Fruit fly (Drosophila melanogaster) whole organism, embryonic: Measurements from ENCODE around the gene lgs.

Source experiments
- Awh ChIP-seq: fragments of 200-800 bp; sonication (Bioruptor generic); IDR thresholded peaks from 2 replicates; pipeline ENCODE4, ENCODE4 v1.3.6; 2022; ENCODE audit warnings: missing biosample characterization, missing genetic modification characterization
- B-H1 ChIP-seq: fragments of 200-800 bp; sonication (Bioruptor generic); IDR thresholded peaks from 3 replicates; pipeline ENCODE4 v1.3.6; 2022; ENCODE audit warnings: missing biosample characterization, missing genetic modification characterization
- CG1024 ChIP-seq: fragments of 200-800 bp; sonication (Bioruptor generic); IDR thresholded peaks from 2 replicates; pipeline ENCODE4 v1.3.6; 2022; ENCODE audit warnings: missing biosample characterization, missing genetic modification characterization
- CG10959 ChIP-seq: fragments of 200-800 bp; sonication (Bioruptor generic); IDR thresholded peaks from 2 replicates; pipeline ENCODE4 v1.3.6; 2022; ENCODE audit warnings: missing biosample characterization, missing genetic modification characterization
- CG11504 ChIP-seq: fragments of 200-800 bp; sonication (Bioruptor generic); optimal IDR thresholded peaks from 3 replicates; lab custom pipeline; 2019; ENCODE audit warnings: missing biosample characterization, mild to moderate bottlenecking, missing genetic modification characterization, moderate library complexity
- CG12071 ChIP-seq: fragments of 200-800 bp; sonication (Bioruptor generic); optimal IDR thresholded peaks from 3 replicates; lab custom pipeline; 2018; ENCODE audit warnings: missing biosample characterization, mild to moderate bottlenecking, missing genetic modification characterization
- CG12104 ChIP-seq: fragments of 200-800 bp; sonication (Bioruptor generic); optimal IDR thresholded peaks from 3 replicates; lab custom pipeline; 2016; ENCODE audit warnings: missing biosample characterization, missing genetic modification characterization
- CG13296 ChIP-seq: fragments of 200-800 bp; sonication (Bioruptor generic); optimal IDR thresholded peaks from 3 replicates; lab custom pipeline; 2018; ENCODE audit warnings: missing biosample characterization, mild to moderate bottlenecking, missing genetic modification characterization
- CG13624 ChIP-seq: fragments of 200-800 bp; sonication (Bioruptor generic); optimal IDR thresholded peaks from 2 replicates; lab custom pipeline; 2016; ENCODE audit warnings: missing biosample characterization, missing genetic modification characterization
- CG13775 ChIP-seq: fragments of 200-800 bp; sonication (Bioruptor generic); optimal IDR thresholded peaks from 3 replicates; lab custom pipeline; 2017; ENCODE audit warnings: missing biosample characterization, mild to moderate bottlenecking, missing genetic modification characterization
- CG17568 ChIP-seq: fragments of 200-800 bp; sonication (Bioruptor generic); optimal IDR thresholded peaks from 2 replicates; lab custom pipeline; 2018; ENCODE audit warnings: missing biosample characterization, mild to moderate bottlenecking, missing genetic modification characterization, moderate library complexity
- CG17912 ChIP-seq: fragments of 200-800 bp; sonication (Bioruptor generic); optimal IDR thresholded peaks from 2 replicates; lab custom pipeline; 2018; ENCODE audit warnings: missing biosample characterization, mild to moderate bottlenecking, missing genetic modification characterization
- CG18476 ChIP-seq: fragments of 200-800 bp; sonication (Bioruptor generic); optimal IDR thresholded peaks from 2 replicates; lab custom pipeline; 2016; ENCODE audit warnings: missing biosample characterization, mild to moderate bottlenecking, missing genetic modification characterization
- CG2199 ChIP-seq: fragments of 200-800 bp; sonication (Bioruptor generic); IDR thresholded peaks from 3 replicates; pipeline ENCODE4 v1.3.6; 2022; ENCODE audit warnings: missing biosample characterization, missing genetic modification characterization
- CG30403 ChIP-seq: fragments of 200-800 bp; sonication (Bioruptor generic); optimal IDR thresholded peaks from 3 replicates; lab custom pipeline; 2016; ENCODE audit warnings: missing biosample characterization, missing genetic modification characterization
- CG3065 ChIP-seq: fragments of 200-800 bp; sonication (Bioruptor generic); optimal IDR thresholded peaks from 2 replicates; lab custom pipeline; 2016; ENCODE audit warnings: missing biosample characterization, missing genetic modification characterization
- CG3838 ChIP-seq: fragments of 200-800 bp; sonication (Bioruptor generic); optimal IDR thresholded peaks from 3 replicates; lab custom pipeline; 2016; ENCODE audit warnings: missing biosample characterization, missing genetic modification characterization
- CG3847 ChIP-seq: fragments of 200-800 bp; sonication (Bioruptor generic); IDR thresholded peaks from 2 replicates; pipeline ENCODE4 v1.3.6; 2022; ENCODE audit warnings: missing biosample characterization, missing genetic modification characterization
- CG3995 ChIP-seq: fragments of 200-800 bp; sonication (Bioruptor generic); optimal IDR thresholded peaks from 3 replicates; lab custom pipeline; 2016; ENCODE audit warnings: missing biosample characterization, missing genetic modification characterization
- CG5180 ChIP-seq: fragments of 200-800 bp; sonication (Bioruptor generic); optimal IDR thresholded peaks from 3 replicates; lab custom pipeline; 2017; ENCODE audit warnings: missing biosample characterization, missing genetic modification characterization, mild to moderate bottlenecking, moderate library complexity, missing genetic modification reagents
- CG6765 ChIP-seq: fragments of 200-800 bp; sonication (Bioruptor generic); optimal IDR thresholded peaks from 3 replicates; lab custom pipeline; 2017; ENCODE audit warnings: missing biosample characterization, mild to moderate bottlenecking, missing genetic modification characterization
- CG8089 ChIP-seq: fragments of 200-800 bp; sonication (Bioruptor generic); optimal IDR thresholded peaks from 3 replicates; lab custom pipeline; 2016; ENCODE audit warnings: missing biosample characterization, missing genetic modification characterization
- CG8359 ChIP-seq: fragments of 200-800 bp; sonication (Bioruptor generic); optimal IDR thresholded peaks from 2 replicates; lab custom pipeline; 2017; ENCODE audit warnings: missing biosample characterization, mild to moderate bottlenecking, missing genetic modification characterization, borderline replicate concordance
- CG9215 ChIP-seq: fragments of 200-800 bp; sonication (Bioruptor generic); IDR thresholded peaks from 2 replicates; pipeline ENCODE4 v1.3.6; 2022; ENCODE audit warnings: missing biosample characterization, missing genetic modification characterization
- Chrac-16 ChIP-seq: fragments of 200-800 bp; sonication (Bioruptor generic); optimal IDR thresholded peaks from 3 replicates; lab custom pipeline; 2016; ENCODE audit warnings: missing biosample characterization, missing genetic modification characterization
- D ChIP-seq, 2 experiments: fragments of 200-800 bp in 1 of 2; fragments of >200 bp in 1 of 2; sonication (Bioruptor generic) in 1 of 2; optimal IDR thresholded peaks; 2 replicates in 1 of 2; 3 replicates in 1 of 2; lab custom pipeline; 2017; ENCODE audit warnings: mild to moderate bottlenecking in 1 of 2, missing biosample characterization in 1 of 2, missing genetic modification characterization in 1 of 2, missing genetic modification reagents in 1 of 2
- Dek ChIP-seq: fragments of 200-800 bp; sonication (Bioruptor generic); optimal IDR thresholded peaks from 3 replicates; lab custom pipeline; 2019; ENCODE audit warnings: missing biosample characterization, mild to moderate bottlenecking, missing genetic modification characterization, moderate library complexity
- Dp ChIP-seq: fragments of 200-800 bp; sonication (Bioruptor generic); optimal IDR thresholded peaks from 2 replicates; lab custom pipeline; 2018; ENCODE audit warnings: missing biosample characterization, mild to moderate bottlenecking, missing genetic modification characterization, moderate library complexity
- Dref ChIP-seq: fragments of 200-800 bp; sonication (Bioruptor generic); IDR thresholded peaks from 2 replicates; pipeline ENCODE4 v1.3.6; 2022; ENCODE audit warnings: missing biosample characterization, missing genetic modification characterization
- HLH54F ChIP-seq: fragments of 200-800 bp; sonication (Bioruptor generic); optimal IDR thresholded peaks from 3 replicates; lab custom pipeline; 2016; ENCODE audit warnings: missing biosample characterization, missing genetic modification characterization
- Max ChIP-seq: fragments of 200-800 bp; sonication (Bioruptor generic); optimal IDR thresholded peaks from 2 replicates; lab custom pipeline; 2016; ENCODE audit warnings: missing biosample characterization, mild to moderate bottlenecking, missing genetic modification characterization
- NC2α ChIP-seq: fragments of 200-800 bp; sonication (Bioruptor generic); optimal IDR thresholded peaks from 2 replicates; lab custom pipeline; 2016; ENCODE audit warnings: missing biosample characterization, missing genetic modification characterization
- PHDP ChIP-seq: fragments of 200-800 bp; sonication (Bioruptor generic); optimal IDR thresholded peaks from 3 replicates; lab custom pipeline; 2018; ENCODE audit warnings: missing biosample characterization, mild to moderate bottlenecking, missing genetic modification characterization, moderate library complexity
- ci ChIP-seq: fragments of 200-800 bp; sonication (Bioruptor generic); IDR thresholded peaks from 3 replicates; pipeline ENCODE4 v1.3.6; 2022; ENCODE audit warnings: missing biosample characterization, missing genetic modification characterization
- dimm ChIP-seq: fragments of 200-800 bp; sonication (Bioruptor generic); IDR thresholded peaks from 2 replicates; pipeline ENCODE4 v1.3.6; 2022; ENCODE audit warnings: missing biosample characterization, missing genetic modification characterization
- en ChIP-seq: fragments of 200-800 bp; sonication (Bioruptor generic); optimal IDR thresholded peaks from 2 replicates; lab custom pipeline; 2016; ENCODE audit warnings: missing biosample characterization, missing genetic modification characterization
- gro ChIP-seq: fragments of 200-800 bp; sonication (Bioruptor generic); optimal IDR thresholded peaks from 2 replicates; lab custom pipeline; 2016; ENCODE audit warnings: missing biosample characterization, missing genetic modification characterization
- her ChIP-seq: fragments of 200-800 bp; sonication (Bioruptor generic); optimal IDR thresholded peaks from 2 replicates; lab custom pipeline; 2016; ENCODE audit warnings: missing biosample characterization, missing genetic modification characterization
- jing ChIP-seq: fragments of 200-800 bp; sonication (Bioruptor generic); optimal IDR thresholded peaks from 2 replicates; lab custom pipeline; 2018; ENCODE audit warnings: missing biosample characterization, mild to moderate bottlenecking, missing genetic modification characterization
- luna ChIP-seq: fragments of 200-800 bp; sonication (Bioruptor generic); optimal IDR thresholded peaks from 2 replicates; lab custom pipeline; 2016; ENCODE audit warnings: missing biosample characterization, missing genetic modification characterization
- nmo ChIP-seq: fragments of 200-800 bp; sonication (Bioruptor generic); optimal IDR thresholded peaks from 2 replicates; lab custom pipeline; 2018; ENCODE audit warnings: missing biosample characterization, mild to moderate bottlenecking, missing genetic modification characterization, moderate library complexity
- oc ChIP-seq: fragments of 200-800 bp; sonication (Bioruptor generic); optimal IDR thresholded peaks from 2 replicates; lab custom pipeline; 2018; ENCODE audit warnings: missing biosample characterization, mild to moderate bottlenecking, missing genetic modification characterization, moderate library complexity
- org-1 ChIP-seq: fragments of 200-800 bp; sonication (Bioruptor generic); optimal IDR thresholded peaks from 2 replicates; lab custom pipeline; 2017; ENCODE audit warnings: missing biosample characterization, missing genetic modification characterization
- otp ChIP-seq: fragments of 200-800 bp; sonication (Bioruptor generic); IDR thresholded peaks from 3 replicates; pipeline ENCODE4, ENCODE4 v1.3.6; 2022; ENCODE audit warnings: missing biosample characterization, missing genetic modification characterization
- p53 ChIP-seq: fragments of 200-800 bp; sonication (Bioruptor generic); optimal IDR thresholded peaks from 2 replicates; lab custom pipeline; 2016; ENCODE audit warnings: missing biosample characterization, missing genetic modification characterization
- pb ChIP-seq: fragments of 200-800 bp; sonication (Bioruptor generic); optimal IDR thresholded peaks from 3 replicates; lab custom pipeline; 2016; ENCODE audit warnings: missing biosample characterization, missing genetic modification characterization
- sens-2 ChIP-seq: fragments of 200-800 bp; sonication (Bioruptor generic); IDR thresholded peaks from 2 replicates; pipeline ENCODE4 v1.3.6; 2022; ENCODE audit warnings: missing biosample characterization, missing genetic modification characterization
- stc ChIP-seq: fragments of 200-800 bp; sonication (Bioruptor generic); IDR thresholded peaks from 2 replicates; pipeline ENCODE4 v1.3.6; 2022; ENCODE audit warnings: missing biosample characterization, missing genetic modification characterization
- tin ChIP-seq: fragments of 200-800 bp; sonication (Bioruptor generic); optimal IDR thresholded peaks from 3 replicates; lab custom pipeline; 2016; ENCODE audit warnings: missing biosample characterization, missing genetic modification characterization
- tna ChIP-seq: fragments of 200-800 bp; sonication (Bioruptor generic); IDR thresholded peaks from 2 replicates; pipeline ENCODE4 v1.3.6; 2022; ENCODE audit warnings: missing biosample characterization, missing genetic modification characterization; ENCODE audit not compliant: partially characterized antibody
- trh ChIP-seq: fragments of 200-800 bp; sonication (Bioruptor generic); optimal IDR thresholded peaks from 2 replicates; lab custom pipeline; 2016; ENCODE audit warnings: missing biosample characterization, missing genetic modification characterization

The lgs gene

DNA sequence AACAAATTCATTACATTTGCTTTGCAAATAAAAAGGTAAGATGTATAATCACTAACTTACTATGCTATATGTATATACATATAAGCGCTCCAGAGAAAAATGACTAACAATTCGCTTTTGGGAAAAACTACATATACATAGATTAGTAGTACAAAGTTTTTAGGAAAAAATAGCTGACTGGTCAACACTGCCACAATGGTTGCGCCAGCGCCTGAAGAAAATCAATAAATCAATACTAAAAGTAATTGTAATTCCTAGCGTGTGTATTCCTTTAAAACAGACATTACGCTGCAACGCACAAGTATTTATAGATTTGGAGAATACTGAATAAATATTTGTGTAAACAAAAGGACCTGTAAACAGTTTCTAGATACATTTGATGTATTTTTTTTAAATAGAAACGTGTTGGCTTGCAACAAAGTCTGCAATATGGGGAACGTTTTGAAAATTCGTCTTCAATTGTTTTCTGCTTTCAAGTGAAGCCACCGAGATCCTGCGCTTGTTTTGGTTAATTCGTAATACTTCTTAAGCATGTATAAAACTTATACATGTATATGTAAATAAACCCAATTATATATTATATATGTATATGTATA, 2.3 kb upstream of the lgs start (continued):
- TF ChIP-seq CG2199 (GFP tag; lab: Robert Waterston, UW) (0 out of 3 replicates have a peak, but pooled peaks have one; percentile 70), stc (GFP tag; lab: Robert Waterston, UW) (no peak), Dp (no peak), CG10959 (GFP tag; lab: Robert Waterston, UW) (no peak), Chrac-16 (GFP tag; lab: Kevin White, UChicago) (no peak), org-1 (GFP tag; lab: Kevin White, UChicago) (no peak), CG6765 (GFP tag; lab: Kevin White, UChicago) (peak; percentile 68), CG17912 (peak; percentile 84), CG8359 (no peak), trh (GFP tag; lab: Kevin White, UChicago) (no peak), oc (tag; lab: Kevin White, UChicago) (no peak), CG17568 (peak; percentile 80), Dref (GFP tag; lab: Robert Waterston, UW) (no peak), gro (GFP tag; lab: Kevin White, UChicago) (peak; percentile 39), en (GFP tag; lab: Kevin White, UChicago) (no peak), CG8089 (GFP tag; lab: Kevin White, UChicago) (peak; percentile 1), CG9215 (GFP tag; lab: Robert Waterston, UW) (no peak), CG5180 (GFP tag; lab: Kevin White, UChicago) (no peak), CG3847 (GFP tag; lab: Robert Waterston, UW) (no peak), CG13296 (peak; percentile 75), Dek (tag; lab: Kevin White, UChicago) (no peak), sens-2 (GFP tag; lab: Robert Waterston, UW) (no peak), CG30403 (GFP tag; lab: Kevin White, UChicago) (no peak), CG11504 (tag; lab: Kevin White, UChicago) (no peak), tna (GFP tag; lab: Robert Waterston, UW) (no peak), nmo (GFP tag; lab: Kevin White, UChicago) (no peak), CG12104 (no peak), CG12071 (GFP tag; lab: Kevin White, UChicago) (no peak), CG18476 (GFP tag; lab: Kevin White, UChicago) (peak; percentile 36), NC2α (GFP tag; lab: Kevin White, UChicago) (peak; percentile 3), CG3065 (GFP tag; lab: Kevin White, UChicago) (no peak), Awh (GFP tag; lab: Robert Waterston, UW) (no peak), tin (no peak), CG3995 (GFP tag; lab: Kevin White, UChicago) (no peak), HLH54F (GFP tag; lab: Kevin White, UChicago) (no peak), CG1024 (GFP tag; lab: Robert Waterston, UW) (peak; percentile 45; the same call in 1 of the 2 replicates), jing (no peak), B-H1 (GFP tag; lab: Robert Waterston, UW) (no peak), ci (GFP tag; lab: Robert Waterston, UW) (no peak), D (optimal IDR thresholded peaks at IDR 0.05; lab: Kevin White, UChicago) (no peak), D (GFP tag; optimal IDR thresholded peaks at IDR 0.05; lab: Kevin White, UChicago) (no peak), otp (no peak), CG13775 (GFP tag; lab: Kevin White, UChicago) (no peak), her (GFP tag; lab: Kevin White, UChicago) (no peak), CG13624 (no peak), PHDP (peak; percentile 2), pb (GFP tag; lab: Kevin White, UChicago) (no peak), luna (no peak), Max (GFP tag; lab: Kevin White, UChicago) (peak; percentile 62), CG3838 (no peak), dimm (no peak), p53 (GFP tag; lab: Kevin White, UChicago) (no peak)
